Worm (Caenorhabditis elegans) whole organism, L3 larva: ENCODE data around the gene T08A9.13.

ENCODE experiments used
- R02D3.7 ChIP-seq: fragments of 150-350 bp; optimal IDR thresholded peaks from 2 replicates; lab custom pipeline; 2014; ENCODE audit warnings: missing biosample characterization, missing genetic modification characterization
- ZK546.5 ChIP-seq: sonication (generic microtip); optimal IDR thresholded peaks from 2 replicates; lab custom pipeline; 2017; ENCODE audit warnings: missing biosample characterization, missing genetic modification characterization
- aly-2 ChIP-seq: fragments of 150-350 bp; optimal IDR thresholded peaks from 2 replicates; lab custom pipeline; 2014; ENCODE audit warnings: missing biosample characterization, missing genetic modification characterization
- ama-1 ChIP-seq: fragments of 150-350 bp; optimal IDR thresholded peaks from 2 replicates; lab custom pipeline; 2018
- ceh-16 ChIP-seq: sonication (generic microtip); optimal IDR thresholded peaks from 2 replicates; lab custom pipeline; 2017; ENCODE audit warnings: missing biosample characterization, missing genetic modification characterization
- ceh-28 ChIP-seq: fragments of 150-350 bp; optimal IDR thresholded peaks from 2 replicates; lab custom pipeline; 2014; ENCODE audit warnings: missing biosample characterization, missing genetic modification reagents, missing genetic modification characterization
- ceh-82 ChIP-seq: fragments of 150-350 bp; optimal IDR thresholded peaks from 2 replicates; lab custom pipeline; 2014; ENCODE audit warnings: missing biosample characterization, missing genetic modification characterization
- ceh-9 ChIP-seq: sonication (generic microtip); optimal IDR thresholded peaks from 2 replicates; lab custom pipeline; 2018; ENCODE audit warnings: missing biosample characterization, missing genetic modification characterization
- egl-27 ChIP-seq: sonication (generic microtip); optimal IDR thresholded peaks from 4 replicates; lab custom pipeline; 2017; ENCODE audit warnings: missing biosample characterization, missing genetic modification reagents, missing genetic modification characterization
- egl-5 ChIP-seq: fragments of 150-350 bp; optimal IDR thresholded peaks from 2 replicates; lab custom pipeline; 2017; ENCODE audit warnings: missing biosample characterization, missing genetic modification reagents, missing genetic modification characterization, inconsistent platforms
- elt-1 ChIP-seq: fragments of 150-350 bp; optimal IDR thresholded peaks from 2 replicates; lab custom pipeline; 2014; ENCODE audit warnings: missing biosample characterization, missing genetic modification characterization
- elt-2 ChIP-seq: sonication (generic microtip); optimal IDR thresholded peaks from 2 replicates; lab custom pipeline; 2016; ENCODE audit warnings: missing genetic modification reagents, mild to moderate bottlenecking, missing genetic modification characterization, missing compliant biosample characterization
- elt-3 ChIP-seq, 3 experiments: fragments of 150-350 bp in 1 of 3; sonication (generic microtip) in 2 of 3; optimal IDR thresholded peaks; 2 replicates in 2 of 3; 4 replicates in 1 of 3; lab custom pipeline; 2014 to 2017; ENCODE audit warnings: missing biosample characterization in 3 of 3, missing genetic modification characterization in 3 of 3
- eor-1 ChIP-seq, 2 experiments: fragments of 150-350 bp; optimal IDR thresholded peaks; 2 replicates each; lab custom pipeline; 2014 to 2018; ENCODE audit warnings: missing biosample characterization in 2 of 2, missing genetic modification characterization in 2 of 2
- fkh-10 ChIP-seq: sonication (generic microtip); optimal IDR thresholded peaks from 2 replicates; lab custom pipeline; 2017; ENCODE audit warnings: missing biosample characterization, missing genetic modification reagents, missing genetic modification characterization
- fkh-2 ChIP-seq: fragments of 150-350 bp; optimal IDR thresholded peaks from 2 replicates; lab custom pipeline; 2014; ENCODE audit warnings: missing biosample characterization, missing genetic modification reagents, missing genetic modification characterization
- fos-1 ChIP-seq: fragments of 150-350 bp; optimal IDR thresholded peaks from 2 replicates; lab custom pipeline; 2014; ENCODE audit warnings: missing biosample characterization, missing genetic modification characterization
- hmg-11 ChIP-seq: sonication (generic microtip); optimal IDR thresholded peaks from 2 replicates; lab custom pipeline; 2016; ENCODE audit warnings: missing genetic modification characterization, missing compliant biosample characterization
- jun-1 ChIP-seq: fragments of 150-350 bp; optimal IDR thresholded peaks from 2 replicates; lab custom pipeline; 2014; ENCODE audit warnings: missing biosample characterization, missing genetic modification reagents, missing genetic modification characterization
- lin-39 ChIP-seq: fragments of 150-350 bp; optimal IDR thresholded peaks from 2 replicates; lab custom pipeline; 2018; ENCODE audit warnings: missing biosample characterization, missing genetic modification reagents, missing genetic modification characterization
- mdl-1 ChIP-seq: fragments of 150-350 bp; optimal IDR thresholded peaks from 2 replicates; lab custom pipeline; 2014; ENCODE audit warnings: missing biosample characterization, missing genetic modification characterization
- mml-1 ChIP-seq: fragments of 150-350 bp; sonication (generic microtip); optimal IDR thresholded peaks from 3 replicates; lab custom pipeline; 2014; ENCODE audit warnings: missing biosample characterization, missing genetic modification characterization
- nfya-1 ChIP-seq: sonication (generic microtip); optimal IDR thresholded peaks from 2 replicates; lab custom pipeline; 2017; ENCODE audit warnings: missing genetic modification characterization, mild to moderate bottlenecking, missing compliant biosample characterization, antibody characterized with exemption, moderate library complexity; ENCODE audit not compliant: insufficient read depth
- nhr-11 ChIP-seq: fragments of 150-350 bp; optimal IDR thresholded peaks from 2 replicates; lab custom pipeline; 2014; ENCODE audit warnings: missing biosample characterization, missing genetic modification characterization
- nhr-12 ChIP-seq: fragments of 150-350 bp; optimal IDR thresholded peaks from 2 replicates; lab custom pipeline; 2014; ENCODE audit warnings: missing biosample characterization, missing genetic modification characterization
- nhr-23 ChIP-seq: fragments of 150-350 bp; optimal IDR thresholded peaks from 2 replicates; lab custom pipeline; 2014; ENCODE audit warnings: missing biosample characterization, missing genetic modification reagents, missing genetic modification characterization
- nhr-28 ChIP-seq: fragments of 150-350 bp; optimal IDR thresholded peaks from 2 replicates; lab custom pipeline; 2014; ENCODE audit warnings: missing biosample characterization, missing genetic modification characterization
- nhr-43 ChIP-seq: sonication (generic microtip); optimal IDR thresholded peaks from 2 replicates; lab custom pipeline; 2016; ENCODE audit warnings: mild to moderate bottlenecking, missing genetic modification characterization, missing compliant biosample characterization; ENCODE audit not compliant: poor library complexity, severe bottlenecking
- nhr-67 ChIP-seq: fragments of 150-350 bp; optimal IDR thresholded peaks from 2 replicates; lab custom pipeline; 2014; ENCODE audit warnings: missing biosample characterization, missing genetic modification characterization
- nhr-76 ChIP-seq: fragments of 150-350 bp; sonication (generic microtip); optimal IDR thresholded peaks from 5 replicates; lab custom pipeline; 2014; ENCODE audit warnings: missing biosample characterization, missing genetic modification characterization
- pha-4 ChIP-seq: fragments of 150-350 bp; optimal IDR thresholded peaks from 2 replicates; lab custom pipeline; 2014; ENCODE audit warnings: missing biosample characterization, missing genetic modification reagents, missing genetic modification characterization
- pqm-1 ChIP-seq: fragments of 150-350 bp; optimal IDR thresholded peaks from 2 replicates; lab custom pipeline; 2017; ENCODE audit warnings: missing biosample characterization, missing genetic modification characterization, inconsistent platforms
- skn-1 ChIP-seq: fragments of 150-350 bp; optimal IDR thresholded peaks from 2 replicates; lab custom pipeline; 2014; ENCODE audit warnings: missing biosample characterization, missing genetic modification characterization
- tbx-2 ChIP-seq: sonication (generic microtip); optimal IDR thresholded peaks from 2 replicates; lab custom pipeline; 2016; ENCODE audit warnings: mild to moderate bottlenecking, missing genetic modification characterization, missing compliant biosample characterization
- unc-39 ChIP-seq: sonication (generic microtip); optimal IDR thresholded peaks from 4 replicates; lab custom pipeline; 2017; ENCODE audit warnings: missing biosample characterization, missing genetic modification characterization
- zag-1 ChIP-seq: fragments of 150-350 bp; optimal IDR thresholded peaks from 2 replicates; lab custom pipeline; 2014; ENCODE audit warnings: missing biosample characterization, missing genetic modification characterization
- ztf-11 ChIP-seq: fragments of 150-350 bp; optimal IDR thresholded peaks from 2 replicates; lab custom pipeline; 2014; ENCODE audit warnings: missing biosample characterization, missing genetic modification characterization
- ztf-4 ChIP-seq: fragments of 150-350 bp; optimal IDR thresholded peaks from 2 replicates; lab custom pipeline; 2014; ENCODE audit warnings: missing biosample characterization, missing genetic modification characterization

Gene T08A9.13

ce11 chrX:7323604-7324003, 1.4 kb upstream of the T08A9.13 start (continued):
- TF ChIP-seq unc-39 (tag; lab: Kevin White, UChicago) (no peak), ZK546.5 (no peak), nfya-1 (tag; lab: Kevin White, UChicago) (peak; percentile 38), nhr-43 (peak; percentile 71), fkh-10 (GFP tag; lab: Kevin White, UChicago) (no peak), elt-2 (peak; percentile 67), elt-3 (tag; optimal IDR thresholded peaks at IDR 0.05; lab: Kevin White, UChicago) (peak in 1 of 3 experiments; percentile 6), nhr-11 (tag; lab: Kevin White, UChicago) (no peak), ceh-9 (tag; lab: Kevin White, UChicago) (no peak)

- TF ChIP-seq nhr-67 (no peak), fkh-10 (GFP tag; lab: Kevin White, UChicago) (no peak), ceh-28 (tag; lab: Kevin White, UChicago) (no peak), hmg-11 (tag; lab: Kevin White, UChicago) (no peak), pqm-1 (tag; lab: Kevin White, UChicago) (peak; percentile 97), ama-1 (lab: Kevin White, UChicago) (peak; percentile 41), nhr-12 (tag; lab: Kevin White, UChicago) (no peak), elt-2 (peak; percentile 95), nhr-76 (tag; lab: Kevin White, UChicago) (no peak), pha-4 (peak; percentile 78), elt-1 (no peak), jun-1 (tag; lab: Kevin White, UChicago) (peak; percentile 63), nhr-23 (no peak), mdl-1 (tag; lab: Kevin White, UChicago) (peak; percentile 14), lin-39 (tag; lab: Kevin White, UChicago) (no peak)
Measured at ce11 chrX:7320115-7320711, 2.0 kb downstream of the T08A9.13 start, which contains the start of gene spp-5. Gene spp-5, minus strand, starts transcription at chrX:7320354.

- no peak for TF ChIP-seq tbx-2 (tag; lab: Kevin White, UChicago)
- peak; percentile 84 for TF ChIP-seq elt-2
Measured at ce11 chrX:7318639-7319038, 3.6 kb downstream of the T08A9.13 start, which contains the start of gene spp-4. Gene spp-4, minus strand, starts transcription at chrX:7318756.

- no peak for TF ChIP-seq nhr-76 (tag; lab: Kevin White, UChicago)
- no peak for TF ChIP-seq ZK546.5
- no peak for TF ChIP-seq jun-1 (tag; lab: Kevin White, UChicago)
- TF ChIP-seq tbx-2 (tag; lab: Kevin White, UChicago), result no peak
- peak; percentile 90 for TF ChIP-seq elt-2
- TF ChIP-seq zag-1, result no peak
- no peak for TF ChIP-seq elt-3 (tag; optimal IDR thresholded peaks at IDR 0.05; lab: Kevin White, UChicago)
- peak; percentile 29 for TF ChIP-seq pha-4
- peak; percentile 71 for TF ChIP-seq ama-1 (lab: Kevin White, UChicago)
- no peak for TF ChIP-seq ztf-11
- TF ChIP-seq pqm-1 (tag; lab: Kevin White, UChicago), result peak; percentile 85
- no peak for TF ChIP-seq R02D3.7
- TF ChIP-seq egl-5 (tag; lab: Kevin White, UChicago), result no peak
Measured at ce11 chrX:7316485-7317391, 5.5 kb downstream of the T08A9.13 start, which contains the start of the genes spp-2 and spp-6. Gene spp-2, minus strand, starts transcription at chrX:7316818. Gene spp-6, plus strand, starts transcription at chrX:7317341.

ce11 chrX:7315329-7315728, 6.9 kb downstream of the T08A9.13 start, which contains the start of gene spp-3:
Gene spp-3, minus strand, starts transcription at chrX:7315353.
- TF ChIP-seq skn-1 (peak; percentile 88), ztf-4 (no peak), egl-27 (tag; lab: Kevin White, UChicago) (no peak), ceh-9 (tag; lab: Kevin White, UChicago) (no peak), mml-1 (tag; lab: Kevin White, UChicago) (no peak), nfya-1 (tag; lab: Kevin White, UChicago) (peak; percentile 48), tbx-2 (tag; lab: Kevin White, UChicago) (no peak), fkh-2 (tag; lab: Kevin White, UChicago) (no peak), fkh-10 (GFP tag; lab: Kevin White, UChicago) (no peak), elt-2 (peak; percentile 96), ceh-28 (tag; lab: Kevin White, UChicago) (no peak), jun-1 (tag; lab: Kevin White, UChicago) (peak; percentile 57), eor-1 (tag; optimal IDR thresholded peaks at IDR 0.05; lab: Kevin White, UChicago) (no peak), ceh-82 (no peak), ama-1 (lab: Kevin White, UChicago) (no peak), pqm-1 (tag; lab: Kevin White, UChicago) (peak; percentile 93), ztf-11 (no peak), nhr-12 (tag; lab: Kevin White, UChicago) (no peak), nhr-28 (tag; lab: Kevin White, UChicago) (no peak), elt-1 (no peak), fos-1 (tag; lab: Kevin White, UChicago) (no peak), ceh-16 (tag; lab: Kevin White, UChicago) (no peak), pha-4 (peak; percentile 38), aly-2 (tag; lab: Kevin White, UChicago) (no peak), ZK546.5 (no peak), egl-5 (tag; lab: Kevin White, UChicago) (no peak), lin-39 (tag; lab: Kevin White, UChicago) (no peak)
